Worm (Caenorhabditis elegans) whole organism, L4/young adult: ENCODE data around the gene C43F9.7.

Source experiments
- W03F9.2 ChIP-seq: fragments of 150-350 bp; optimal IDR thresholded peaks from 2 replicates; lab custom pipeline; 2014; ENCODE audit warnings: missing biosample characterization, missing genetic modification characterization
- him-1 ChIP-seq: sonication (generic microtip); optimal IDR thresholded peaks from 2 replicates; lab custom pipeline; 2016; ENCODE audit warnings: missing genotype, missing genetic modification reagents, missing genetic modification characterization, missing compliant biosample characterization

ce11 chrIV:10589072-10589471 is 4.4 kb downstream of the C43F9.7 start, which contains the start of gene C43F9.4:
- no peak for TF ChIP-seq him-1 (tag; lab: Kevin White, UChicago)
- TF ChIP-seq W03F9.2 (tag; lab: Kevin White, UChicago), result no peak
